Fruit fly (Drosophila melanogaster) whole organism, prepupa: Measurements from ENCODE around the gene retinin.

Experiments used
- Blimp-1 ChIP-seq: fragments of 200-800 bp; sonication (Bioruptor generic); optimal IDR thresholded peaks from 3 replicates; lab custom pipeline; 2017; ENCODE audit warnings: missing biosample characterization, missing genetic modification characterization, mild to moderate bottlenecking, moderate library complexity, missing genetic modification reagents
- CG10631 ChIP-seq: fragments of 200-800 bp; sonication (Bioruptor generic); optimal IDR thresholded peaks from 2 replicates; lab custom pipeline; 2016; ENCODE audit warnings: missing biosample characterization, missing genetic modification characterization
- CG10669 ChIP-seq: fragments of 200-800 bp; sonication (Bioruptor generic); optimal IDR thresholded peaks from 3 replicates; lab custom pipeline; 2018; ENCODE audit warnings: missing biosample characterization, mild to moderate bottlenecking, missing genetic modification characterization, moderate library complexity
- CG11294 ChIP-seq: fragments of 200-800 bp; sonication (Bioruptor generic); IDR thresholded peaks from 2 replicates; pipeline ENCODE4 v1.3.6; 2022; ENCODE audit warnings: missing biosample characterization, missing genetic modification characterization
- CG11762 ChIP-seq: fragments of 200-800 bp; sonication (Bioruptor generic); optimal IDR thresholded peaks from 3 replicates; lab custom pipeline; 2016; ENCODE audit warnings: missing biosample characterization, missing genetic modification characterization; ENCODE audit not compliant: insufficient read depth
- CG15336 ChIP-seq: fragments of 200-800 bp; sonication (Bioruptor generic); IDR thresholded peaks from 2 replicates; pipeline ENCODE4 v1.3.6; 2022; ENCODE audit warnings: missing biosample characterization, missing genetic modification characterization
- CG1621 ChIP-seq: fragments of 200-800 bp; sonication (Bioruptor generic); optimal IDR thresholded peaks from 3 replicates; lab custom pipeline; 2018; ENCODE audit warnings: missing biosample characterization, mild to moderate bottlenecking, missing genetic modification characterization
- CG16779 ChIP-seq: fragments of 200-800 bp; sonication (Bioruptor generic); optimal IDR thresholded peaks from 3 replicates; lab custom pipeline; 2017; ENCODE audit warnings: missing biosample characterization, mild to moderate bottlenecking, missing genetic modification characterization
- CG3032 ChIP-seq: fragments of 200-800 bp; optimal IDR thresholded peaks from 2 replicates; lab custom pipeline; 2019; ENCODE audit warnings: missing biosample characterization, mild to moderate bottlenecking, missing genetic modification characterization, moderate library complexity
- CG32006 ChIP-seq: fragments of 200-800 bp; sonication (Bioruptor generic); optimal IDR thresholded peaks from 3 replicates; lab custom pipeline; 2017; ENCODE audit warnings: missing biosample characterization, mild to moderate bottlenecking, missing genetic modification characterization
- CG3919 ChIP-seq: fragments of 200-800 bp; sonication (Bioruptor generic); optimal IDR thresholded peaks from 3 replicates; lab custom pipeline; 2016; ENCODE audit warnings: missing biosample characterization, missing genetic modification characterization
- CG4318 ChIP-seq: fragments of 200-800 bp; sonication (Bioruptor generic); optimal IDR thresholded peaks from 3 replicates; lab custom pipeline; 2017; ENCODE audit warnings: missing biosample characterization, mild to moderate bottlenecking, missing genetic modification characterization
- CG6163 ChIP-seq: fragments of 200-800 bp; sonication (Bioruptor generic); IDR thresholded peaks from 3 replicates; pipeline ENCODE4 v1.3.6; 2022; ENCODE audit warnings: missing biosample characterization, missing genetic modification characterization
- CG6276 ChIP-seq: fragments of 200-800 bp; sonication (Bioruptor generic); optimal IDR thresholded peaks from 2 replicates; lab custom pipeline; 2017; ENCODE audit warnings: missing biosample characterization, mild to moderate bottlenecking, missing genetic modification characterization
- CG6792 ChIP-seq: fragments of 200-800 bp; sonication (Bioruptor generic); optimal IDR thresholded peaks from 3 replicates; lab custom pipeline; 2016; ENCODE audit warnings: missing biosample characterization, missing genetic modification characterization
- CG6808 ChIP-seq: fragments of 200-800 bp; sonication (Bioruptor generic); optimal IDR thresholded peaks from 3 replicates; lab custom pipeline; 2017; ENCODE audit warnings: missing biosample characterization, missing genetic modification characterization, mild to moderate bottlenecking, moderate library complexity, missing genetic modification reagents
- CG6854 ChIP-seq: fragments of 200-800 bp; sonication (Bioruptor generic); optimal IDR thresholded peaks from 2 replicates; lab custom pipeline; 2017; ENCODE audit warnings: missing biosample characterization, mild to moderate bottlenecking, missing genetic modification characterization
- CG7368 ChIP-seq: fragments of 200-800 bp; sonication (Bioruptor generic); optimal IDR thresholded peaks from 3 replicates; lab custom pipeline; 2016; ENCODE audit warnings: missing biosample characterization, missing genetic modification characterization
- CG8119 ChIP-seq: fragments of 200-800 bp; sonication (Bioruptor generic); IDR thresholded peaks from 3 replicates; pipeline ENCODE4 v1.3.6; 2022; ENCODE audit warnings: missing biosample characterization, missing genetic modification characterization
- CG8632 ChIP-seq: fragments of 200-800 bp; sonication (Bioruptor generic); optimal IDR thresholded peaks from 3 replicates; lab custom pipeline; 2016; ENCODE audit warnings: missing biosample characterization, missing genetic modification characterization
- Eip75B ChIP-seq: fragments of 200-800 bp; sonication (Bioruptor generic); optimal IDR thresholded peaks from 3 replicates; lab custom pipeline; 2016; ENCODE audit warnings: missing biosample characterization, missing genetic modification characterization
- Eip78C ChIP-seq: fragments of 200-800 bp; sonication (Bioruptor generic); peaks from one replicate; lab custom pipeline; 2016; ENCODE audit warnings: missing biosample characterization, missing genetic modification characterization
- Eip93F ChIP-seq: fragments of 200-800 bp; sonication (Bioruptor generic); optimal IDR thresholded peaks from 2 replicates; lab custom pipeline; 2016; ENCODE audit warnings: missing biosample characterization, mild to moderate bottlenecking, missing genetic modification characterization
- Ets21C ChIP-seq: fragments of 200-800 bp; sonication (Bioruptor generic); optimal IDR thresholded peaks from 3 replicates; lab custom pipeline; 2016; ENCODE audit warnings: missing biosample characterization, missing genetic modification characterization
- Ets96B ChIP-seq: fragments of 200-800 bp; optimal IDR thresholded peaks from 2 replicates; lab custom pipeline; 2019; ENCODE audit warnings: missing biosample characterization, mild to moderate bottlenecking, missing genetic modification characterization, moderate library complexity
- Gug ChIP-seq: fragments of 200-800 bp; sonication (Bioruptor generic); IDR thresholded peaks from 2 replicates; pipeline ENCODE4 v1.3.6; 2022; ENCODE audit warnings: missing biosample characterization, missing genetic modification characterization
- Hr38 ChIP-seq: sonication (Bioruptor generic); optimal IDR thresholded peaks from 2 replicates; lab custom pipeline; 2016; ENCODE audit warnings: missing biosample characterization, missing genetic modification characterization
- Hr4 ChIP-seq: fragments of 200-800 bp; sonication (Bioruptor generic); optimal IDR thresholded peaks from 3 replicates; lab custom pipeline; 2016; ENCODE audit warnings: missing biosample characterization, missing genetic modification characterization
- Lpt ChIP-seq: fragments of 200-800 bp; sonication (Bioruptor generic); optimal IDR thresholded peaks from 3 replicates; lab custom pipeline; 2016; ENCODE audit warnings: missing biosample characterization, missing genetic modification characterization
- Met ChIP-seq: fragments of 200-800 bp; sonication (Bioruptor generic); optimal IDR thresholded peaks from 3 replicates; lab custom pipeline; 2016; ENCODE audit warnings: missing biosample characterization, missing genetic modification characterization
- OdsH ChIP-seq: fragments of 200-800 bp; sonication (Bioruptor generic); optimal IDR thresholded peaks from 3 replicates; lab custom pipeline; 2016; ENCODE audit warnings: missing biosample characterization, missing genetic modification characterization
- Sox14 ChIP-seq: fragments of 200-800 bp; sonication (Bioruptor generic); optimal IDR thresholded peaks from 3 replicates; lab custom pipeline; 2016; ENCODE audit warnings: missing biosample characterization, missing genetic modification characterization
- Sox15 ChIP-seq: fragments of 200-800 bp; sonication (Bioruptor generic); optimal IDR thresholded peaks from 3 replicates; lab custom pipeline; 2016; ENCODE audit warnings: missing biosample characterization, missing genetic modification characterization
- achi ChIP-seq: fragments of 200-800 bp; sonication (Bioruptor generic); optimal IDR thresholded peaks from 3 replicates; lab custom pipeline; 2016; ENCODE audit warnings: missing biosample characterization, missing genetic modification characterization
- acj6 ChIP-seq: fragments of 200-800 bp; sonication (Bioruptor generic); optimal IDR thresholded peaks from 3 replicates; lab custom pipeline; 2016; ENCODE audit warnings: missing biosample characterization, missing genetic modification characterization
- dac ChIP-seq: fragments of 200-800 bp; sonication (Bioruptor generic); optimal IDR thresholded peaks from 2 replicates; lab custom pipeline; 2017; ENCODE audit warnings: missing biosample characterization, mild to moderate bottlenecking, missing genetic modification characterization
- eg ChIP-seq: fragments of 200-800 bp; sonication (Bioruptor generic); IDR thresholded peaks from 3 replicates; pipeline ENCODE4 v1.3.6; 2022; ENCODE audit warnings: missing biosample characterization, missing genetic modification characterization
- esn ChIP-seq: fragments of 200-800 bp; sonication (Bioruptor generic); optimal IDR thresholded peaks from 2 replicates; lab custom pipeline; 2016; ENCODE audit warnings: missing biosample characterization, mild to moderate bottlenecking, missing genetic modification characterization, moderate library complexity
- fd59A ChIP-seq: fragments of 200-800 bp; sonication (Bioruptor generic); optimal IDR thresholded peaks from 2 replicates; lab custom pipeline; 2017; ENCODE audit warnings: missing biosample characterization, mild to moderate bottlenecking, missing genetic modification characterization, missing genetic modification reagents
- fkh ChIP-seq: fragments of 200-800 bp; sonication (Bioruptor generic); optimal IDR thresholded peaks from 3 replicates; lab custom pipeline; 2017; ENCODE audit warnings: missing biosample characterization, mild to moderate bottlenecking, missing genetic modification characterization, moderate library complexity
- lz ChIP-seq: fragments of 200-800 bp; sonication (Bioruptor generic); optimal IDR thresholded peaks from 3 replicates; lab custom pipeline; 2016; ENCODE audit warnings: missing biosample characterization, missing genetic modification characterization
- net ChIP-seq: fragments of 200-800 bp; sonication (Bioruptor generic); optimal IDR thresholded peaks from 3 replicates; lab custom pipeline; 2016; ENCODE audit warnings: missing biosample characterization, missing genetic modification characterization
- pdm3 ChIP-seq: fragments of 200-800 bp; sonication (Bioruptor generic); optimal IDR thresholded peaks from 3 replicates; lab custom pipeline; 2016; ENCODE audit warnings: missing biosample characterization, missing genetic modification characterization
- salr ChIP-seq, 2 experiments: fragments of 200-800 bp; sonication (Bioruptor generic); optimal IDR thresholded peaks; 3 replicates each; lab custom pipeline; 2016 to 2018; ENCODE audit warnings: missing biosample characterization in 2 of 2, missing genetic modification characterization in 2 of 2, mild to moderate bottlenecking in 1 of 2
- topi ChIP-seq: fragments of 200-800 bp; sonication (Bioruptor generic); optimal IDR thresholded peaks from 3 replicates; lab custom pipeline; 2016; ENCODE audit warnings: missing biosample characterization, missing genetic modification characterization

The retinin gene

DNA sequence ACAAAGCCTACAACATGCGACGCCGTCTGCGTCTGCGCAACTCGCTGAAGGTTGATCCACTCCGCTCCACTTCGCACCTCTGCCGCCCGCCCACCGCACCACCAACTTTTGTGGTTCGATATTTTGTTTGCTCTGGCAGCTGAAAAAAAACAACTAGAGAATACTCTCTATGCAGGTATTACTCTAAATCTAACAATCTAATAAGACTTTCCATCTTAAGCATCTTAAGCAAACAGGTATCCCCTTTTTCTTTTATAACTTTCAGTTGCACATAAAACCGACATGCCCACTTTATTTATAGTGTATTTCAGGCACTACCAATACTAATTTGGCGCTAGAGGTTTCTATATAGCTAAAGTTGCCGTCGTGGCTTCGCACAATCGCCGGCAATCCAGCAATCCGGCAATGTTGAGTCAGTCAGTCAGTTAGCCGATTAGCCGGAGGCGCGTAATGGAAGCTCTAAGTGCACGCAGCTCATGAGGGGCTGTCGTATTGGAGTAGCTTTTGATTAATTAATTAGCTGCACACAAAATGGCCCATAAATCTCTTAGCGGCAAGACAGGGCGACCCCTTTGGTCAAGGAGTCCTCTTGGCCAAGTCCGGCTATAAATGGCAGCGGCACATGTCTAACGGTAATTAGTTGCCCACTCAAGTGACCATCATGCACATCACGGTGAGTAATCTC lies 3.4 kb upstream of the retinin start, which contains the start of gene CG13058:
Gene CG13058 (plus strand): TSS at position 635 of the 685 bp plus-strand sequence.
- TF ChIP-seq eg (peak; percentile 23; the same call in 1 of the 3 replicates), pdm3 (peak; percentile 73), CG3919 (GFP tag; lab: Kevin White, UChicago) (peak; percentile 44), net (peak; percentile 72), salr (GFP tag; optimal IDR thresholded peaks at IDR 0.05; lab: Kevin White, UChicago) (peak; percentile 42 to 64), CG32006 (GFP tag; lab: Kevin White, UChicago) (peak; percentile 85), CG6854 (GFP tag; lab: Kevin White, UChicago) (no peak), CG10631 (peak; percentile 37), CG10669 (GFP tag; lab: Kevin White, UChicago) (peak; percentile 62), CG8632 (GFP tag; lab: Kevin White, UChicago) (peak; percentile 4), CG6808 (peak; percentile 40), OdsH (peak; percentile 55), Ets96B (tag; lab: Kevin White, UChicago) (peak; percentile 71), Eip93F (no peak), CG16779 (tag; lab: Kevin White, UChicago) (peak; percentile 10), Sox14 (GFP tag; lab: Kevin White, UChicago) (peak; percentile 39), Hr38 (GFP tag; lab: Kevin White, UChicago) (peak; percentile 5), CG15336 (GFP tag; lab: Robert Waterston, UW) (peak; percentile 93), Ets21C (no peak), CG11294 (peak; percentile 48; the same call in 1 of the 2 replicates), fkh (peak; percentile 67), Gug (peak; percentile 32; the same call in 1 of the 2 replicates), CG4318 (GFP tag; lab: Kevin White, UChicago) (peak; percentile 78), CG6792 (peak; percentile 21), CG3032 (tag; lab: Kevin White, UChicago) (peak; percentile 32), fd59A (GFP tag; lab: Kevin White, UChicago) (peak; percentile 61), Hr4 (peak; percentile 85), CG6276 (GFP tag; lab: Kevin White, UChicago) (peak; percentile 79), Eip78C (peak; percentile 70), Sox15 (no peak), topi (GFP tag; lab: Kevin White, UChicago) (no peak), Met (GFP tag; lab: Kevin White, UChicago) (peak; percentile 9), lz (GFP tag; lab: Kevin White, UChicago) (no peak), CG11762 (GFP tag; lab: Kevin White, UChicago) (peak; percentile 43), CG8119 (GFP tag; lab: Robert Waterston, UW) (peak; percentile 89), Eip75B (no peak), CG6163 (GFP tag; lab: Robert Waterston, UW) (0 out of 3 replicates have a peak, but pooled peaks have one; percentile 42), Blimp-1 (GFP tag; lab: Kevin White, UChicago) (no peak), dac (GFP tag; lab: Kevin White, UChicago) (peak; percentile 35), CG1621 (tag; lab: Kevin White, UChicago) (peak; percentile 15), acj6 (peak; percentile 50), esn (GFP tag; lab: Kevin White, UChicago) (no peak), achi (GFP tag; lab: Kevin White, UChicago) (peak; percentile 61), CG7368 (GFP tag; lab: Kevin White, UChicago) (no peak), Lpt (GFP tag; lab: Kevin White, UChicago) (peak; percentile 65)
